Worm (Caenorhabditis elegans): ENCODE results near the gene gnrr-4.

Gene gnrr-4

DNA sequence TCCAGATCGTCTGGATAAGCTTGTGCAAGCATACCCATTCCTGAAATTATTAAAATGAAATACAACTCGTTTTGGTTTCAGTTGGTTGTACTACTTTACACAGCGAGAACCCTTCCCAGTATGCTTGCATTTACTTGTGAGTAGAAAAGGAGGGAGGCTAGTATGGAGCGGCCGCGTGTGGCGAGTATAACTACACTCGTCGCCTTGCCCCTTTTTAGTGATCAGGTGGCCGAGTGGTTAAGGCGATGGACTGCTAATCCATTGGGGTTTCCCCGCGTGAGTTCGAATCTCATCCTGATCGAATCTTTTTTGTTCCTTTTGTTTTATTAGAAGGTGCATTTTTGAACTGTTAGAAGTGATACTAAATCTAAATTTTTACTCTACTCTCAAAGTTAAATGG, 35.3 kb downstream of the gnrr-4 start (continued):
- peak in 1 of 2 experiments; percentile 31 for TF ChIP-seq lsy-2 (tag; optimal IDR thresholded peaks at IDR 0.05)
- TF ChIP-seq nhr-71 (tag; optimal IDR thresholded peaks at IDR 0.05): peak; percentile 64

DNA sequence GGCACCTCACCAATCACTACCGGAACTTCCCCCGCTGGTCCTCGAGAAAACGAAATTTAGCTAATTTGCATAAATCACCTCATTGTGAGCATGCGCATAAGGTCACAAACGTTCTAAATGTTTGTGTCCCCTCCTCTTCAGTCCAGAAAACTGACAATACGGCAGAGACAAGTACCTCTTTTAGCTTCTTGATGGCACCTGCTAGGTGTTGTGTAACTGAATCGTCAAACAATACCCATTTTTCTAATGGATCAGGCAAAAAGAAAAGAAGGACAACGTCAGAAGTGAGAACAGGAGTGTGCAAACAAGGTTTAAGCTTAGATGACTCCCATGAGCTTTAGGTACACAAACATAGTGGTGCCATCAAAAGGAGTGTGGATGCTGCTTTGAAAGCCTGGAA, 43.6 kb downstream of the gnrr-4 start:
- TF ChIP-seq F16B12.6 (tag; optimal IDR thresholded peaks at IDR 0.05) (no peak), tlp-1 (tag; optimal IDR thresholded peaks at IDR 0.05) (no peak), hpl-2 (GFP tag; optimal IDR thresholded peaks at IDR 0.05) (no peak), snu-23 (GFP tag; optimal IDR thresholded peaks at IDR 0.05) (no peak), mdl-1 (tag; optimal IDR thresholded peaks at IDR 0.05) (no peak), blmp-1 (tag; optimal IDR thresholded peaks at IDR 0.05) (no peak), egl-27 (tag; optimal IDR thresholded peaks at IDR 0.05) (no peak), efl-1 (optimal IDR thresholded peaks at IDR 0.05) (no peak), efl-1 (GFP tag; optimal IDR thresholded peaks at IDR 0.05 in 1 of 2) (peak in 1 of 2 experiments; percentile 4)

DNA sequence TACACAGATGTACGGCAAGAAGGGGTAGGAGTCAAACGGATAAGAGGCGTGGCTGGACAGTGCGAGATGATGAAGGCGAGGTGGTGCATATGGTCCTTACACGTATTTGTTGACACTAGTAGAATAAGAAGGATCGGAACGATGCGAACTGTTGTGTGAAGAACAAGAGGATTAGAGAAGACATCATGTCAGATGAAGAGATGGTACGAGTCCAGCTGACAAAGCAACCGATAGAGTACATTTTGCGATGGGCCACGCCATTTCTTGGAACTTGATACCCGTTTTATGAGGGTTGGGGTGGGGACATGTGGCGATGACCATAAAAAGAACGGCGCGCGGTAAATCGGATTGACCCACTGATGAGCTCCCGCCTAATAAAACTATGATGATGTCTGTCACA, 44.7 kb downstream of the gnrr-4 start:
- TF ChIP-seq lin-39 (tag; optimal IDR thresholded peaks at IDR 0.05) (no peak), ama-1 (optimal IDR thresholded peaks at IDR 0.05) (no peak)

DNA sequence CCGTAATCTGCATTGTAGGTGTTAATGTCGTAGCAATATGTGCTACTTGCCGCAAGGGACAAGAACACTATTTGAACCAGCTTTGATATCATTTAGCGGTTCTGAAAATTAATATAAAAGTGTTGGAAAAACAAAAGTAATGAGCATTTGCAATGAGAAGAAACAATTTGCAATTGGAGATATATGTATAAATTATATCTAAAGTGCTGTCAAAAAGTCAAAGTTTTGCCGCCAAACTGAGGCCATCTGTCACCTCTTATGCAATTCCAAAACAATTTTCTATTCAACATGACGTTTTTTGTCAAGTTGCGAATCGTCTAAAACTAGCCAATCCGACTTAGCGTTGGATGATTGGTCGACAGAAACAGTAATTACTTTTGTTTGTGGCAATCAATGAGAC, 45.9 kb downstream of the gnrr-4 start, which contains the start of gene W01C8.5:
W01C8.5 (minus strand) TSS at position 101 of the 400 bp plus-strand sequence.
- TF ChIP-seq snu-23 (GFP tag; optimal IDR thresholded peaks at IDR 0.05) (no peak), skn-1 (tag; optimal IDR thresholded peaks at IDR 0.05) (no peak), ceh-82 (tag; optimal IDR thresholded peaks at IDR 0.05) (no peak), grh-1 (GFP tag; IDR thresholded peaks at IDR 0.05) (no peak), hpl-2 (GFP tag; optimal IDR thresholded peaks at IDR 0.05) (no peak), unc-86 (tag; optimal IDR thresholded peaks at IDR 0.05) (no peak), irx-1 (tag; optimal IDR thresholded peaks at IDR 0.05) (no peak), sox-4 (tag; optimal IDR thresholded peaks at IDR 0.05) (no peak), lsy-2 (tag; optimal IDR thresholded peaks at IDR 0.05) (no peak), lin-13 (GFP tag; optimal IDR thresholded peaks at IDR 0.05) (no peak), lin-39 (tag; optimal IDR thresholded peaks at IDR 0.05) (no peak), efl-1 (optimal IDR thresholded peaks at IDR 0.05) (no peak), efl-1 (GFP tag; optimal IDR thresholded peaks at IDR 0.05 in 1 of 2) (no peak), unc-130 (tag; optimal IDR thresholded peaks at IDR 0.05) (no peak), elt-2 (tag; optimal IDR thresholded peaks at IDR 0.05) (no peak), C16A3.4 (tag; optimal IDR thresholded peaks at IDR 0.05) (no peak), sptf-1 (tag; optimal IDR thresholded peaks at IDR 0.05) (no peak), nhr-20 (tag; optimal IDR thresholded peaks at IDR 0.05) (no peak), pqm-1 (tag; optimal IDR thresholded peaks at IDR 0.05) (no peak)

DNA sequence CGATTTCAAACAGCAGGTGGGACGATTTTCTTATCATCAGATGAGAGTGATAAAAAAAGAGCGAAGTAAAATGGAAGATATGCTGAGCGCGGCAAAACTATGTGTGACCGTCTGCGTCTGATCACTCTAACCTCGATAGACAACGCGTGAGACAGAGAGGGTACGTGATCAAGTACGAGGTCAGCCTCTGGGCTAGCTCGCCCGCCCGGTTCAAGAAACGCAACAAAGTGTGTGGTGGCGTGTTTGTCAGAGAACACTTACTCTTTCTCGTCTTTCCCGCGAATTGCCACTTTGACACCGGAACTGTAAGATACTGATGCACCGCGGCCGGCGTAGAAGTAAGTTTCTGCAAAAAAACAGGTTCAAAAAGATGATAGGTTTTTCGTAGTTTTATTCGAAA, 46.9 kb downstream of the gnrr-4 start:
- no peak for TF ChIP-seq aly-2 (tag; optimal IDR thresholded peaks at IDR 0.05)
- peak in 1 of 2 experiments; percentile 27 for TF ChIP-seq efl-1 (optimal IDR thresholded peaks at IDR 0.05)
- peak in 1 of 2 experiments; percentile 93 for TF ChIP-seq efl-1 (GFP tag; optimal IDR thresholded peaks at IDR 0.05 in 1 of 2)
- peak; percentile 29 for TF ChIP-seq swsn-7 (tag; optimal IDR thresholded peaks at IDR 0.05)
- peak in 1 of 2 experiments; percentile 39 for TF ChIP-seq lsy-2 (tag; optimal IDR thresholded peaks at IDR 0.05)
- TF ChIP-seq unc-130 (tag; optimal IDR thresholded peaks at IDR 0.05): no peak
- TF ChIP-seq elt-3 (tag; optimal IDR thresholded peaks at IDR 0.05): peak; percentile 2 to 77 (median 38)
- TF ChIP-seq egl-13 (tag; optimal IDR thresholded peaks at IDR 0.05): no peak
- TF ChIP-seq fkh-8 (tag; optimal IDR thresholded peaks at IDR 0.05): no peak
- peak; percentile 95 for TF ChIP-seq nhr-85 (tag)
- TF ChIP-seq lin-35 (GFP tag; optimal IDR thresholded peaks at IDR 0.05): peak in 1 of 2 experiments; percentile 63
- TF ChIP-seq nhr-237 (tag; optimal IDR thresholded peaks at IDR 0.05): peak; percentile 10
- peak; percentile 80 for TF ChIP-seq nhr-20 (tag; optimal IDR thresholded peaks at IDR 0.05)
- TF ChIP-seq ztf-11 (tag; optimal IDR thresholded peaks at IDR 0.05): no peak
- TF ChIP-seq lin-13 (GFP tag; optimal IDR thresholded peaks at IDR 0.05): no peak
- peak; percentile 32 for TF ChIP-seq blmp-1 (tag; optimal IDR thresholded peaks at IDR 0.05)
- peak; percentile 60 for TF ChIP-seq tbx-2 (tag; optimal IDR thresholded peaks at IDR 0.05)
- TF ChIP-seq nhr-76 (tag; optimal IDR thresholded peaks at IDR 0.05): no peak
- TF ChIP-seq nhr-77 (tag; optimal IDR thresholded peaks at IDR 0.05): peak; percentile 49
- peak in 1 of 3 experiments; percentile 18 for TF ChIP-seq dpl-1 (GFP tag; optimal IDR thresholded peaks at IDR 0.05)
- peak; percentile 81 for TF ChIP-seq elt-2 (tag; optimal IDR thresholded peaks at IDR 0.05)
- peak; percentile 73 for TF ChIP-seq nhr-90 (tag; optimal IDR thresholded peaks at IDR 0.05; ENCODE audit: poor library complexity)
- peak; percentile 22 for TF ChIP-seq C16A3.4 (tag; optimal IDR thresholded peaks at IDR 0.05)
- peak; percentile 66 for TF ChIP-seq nhr-19 (GFP tag; conservative IDR thresholded peaks at IDR 0.05)
- TF ChIP-seq jun-1 (tag; optimal IDR thresholded peaks at IDR 0.05): no peak
- no peak for TF ChIP-seq efl-3 (GFP tag; optimal IDR thresholded peaks at IDR 0.05)
- TF ChIP-seq rnt-1 (tag; optimal IDR thresholded peaks at IDR 0.05): peak; percentile 51
- TF ChIP-seq pax-3 (tag; optimal IDR thresholded peaks at IDR 0.05): no peak
- TF ChIP-seq snu-23 (GFP tag; optimal IDR thresholded peaks at IDR 0.05): peak; percentile 71

All from whole organism, L1 larva.